Fruit fly (Drosophila melanogaster): Measurements from ENCODE around the gene CG42634.

DNA sequence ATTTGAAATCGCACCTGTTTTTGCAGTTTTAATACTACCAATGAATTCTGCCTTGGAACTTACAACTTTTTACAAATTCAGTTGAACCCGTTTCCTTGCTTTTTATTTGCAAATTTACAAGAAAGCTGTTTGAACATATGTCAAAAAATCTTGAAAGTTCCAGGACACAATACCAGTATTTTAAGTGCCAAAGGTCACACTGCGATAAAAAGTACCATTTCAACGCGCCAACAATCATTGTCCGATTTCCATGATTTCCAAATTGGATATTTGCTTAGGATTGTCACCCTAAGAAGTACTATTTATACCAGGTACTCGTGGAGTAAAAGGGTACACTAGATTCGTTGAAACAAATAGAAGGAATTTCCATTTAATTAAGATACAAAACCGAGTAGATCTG is 3.6 kb downstream of the CG42634 start, which contains the start of gene elfless:
- no peak for TF ChIP-seq Dif (GFP tag; optimal IDR thresholded peaks at IDR 0.05; ENCODE audit: partially characterized antibody)
- no peak for TF ChIP-seq woc (GFP tag; optimal IDR thresholded peaks at IDR 0.05)
- TF ChIP-seq br (GFP tag; optimal IDR thresholded peaks at IDR 0.05), result no peak
- no peak for TF ChIP-seq rgr (GFP tag; optimal IDR thresholded peaks at IDR 0.05)
- TF ChIP-seq psq (GFP tag; optimal IDR thresholded peaks at IDR 0.05), result no peak
- TF ChIP-seq dl (GFP tag; optimal IDR thresholded peaks at IDR 0.05; ENCODE audit: insufficient read depth in 1 of 2, partially characterized antibody in 2 of 2), result no peak

All from whole organism, wandering third instar larva.